Worm (Caenorhabditis elegans) whole organism, young adult: Measurements from ENCODE around the gene ced-6.

Source experiments
- F23B12.7 ChIP-seq: sonication (generic microtip); optimal IDR thresholded peaks from 2 replicates; lab custom pipeline; 2017; ENCODE audit warnings: missing genetic modification characterization, mild to moderate bottlenecking, missing compliant biosample characterization, antibody characterized with exemption, moderate library complexity; ENCODE audit not compliant: insufficient read depth
- F33H1.4 ChIP-seq: fragments of 200-800 bp; sonication (Bioruptor generic); IDR thresholded peaks from 2 replicates; pipeline ENCODE4 v1.3.6; 2022; ENCODE audit warnings: missing genetic modification reagents, missing genetic modification characterization, missing compliant biosample characterization
- F37B4.10 ChIP-seq: fragments of 200-800 bp; sonication (Bioruptor generic); IDR thresholded peaks from 2 replicates; pipeline ENCODE4 v1.3.6; 2022; ENCODE audit warnings: missing genetic modification characterization, missing compliant biosample characterization
- F39B2.1 ChIP-seq: fragments of 200-800 bp; sonication (Bioruptor generic); IDR thresholded peaks from 2 replicates; pipeline ENCODE4 v1.3.6; 2022; ENCODE audit warnings: missing genetic modification reagents, missing genetic modification characterization, missing compliant biosample characterization
- F57C9.4 ChIP-seq: sonication (generic microtip); optimal IDR thresholded peaks from 2 replicates; lab custom pipeline; 2017; ENCODE audit warnings: mild to moderate bottlenecking, missing genetic modification characterization, missing compliant biosample characterization
- K11D2.4 ChIP-seq: fragments of 200-800 bp; sonication (Bioruptor generic); IDR thresholded peaks from 2 replicates; pipeline ENCODE4 v1.3.6; 2022; ENCODE audit warnings: missing genetic modification reagents, missing genetic modification characterization, missing compliant biosample characterization
- Y53F4B.3 ChIP-seq: fragments of 200-800 bp; sonication (Bioruptor generic); IDR thresholded peaks from 2 replicates; pipeline ENCODE4 v1.3.6; 2022; ENCODE audit warnings: missing genetic modification reagents, missing genetic modification characterization, missing compliant biosample characterization
- ZK185.1 ChIP-seq: sonication (generic microtip); optimal IDR thresholded peaks from 2 replicates; lab custom pipeline; 2016; ENCODE audit warnings: mild to moderate bottlenecking, missing genetic modification characterization, missing compliant biosample characterization; ENCODE audit not compliant: poor library complexity, severe bottlenecking
- ama-1 ChIP-seq, 3 experiments: fragments of 150-350 bp in 1 of 3; sonication (generic microtip) in 2 of 3; optimal IDR thresholded peaks; 2 replicates each; lab custom pipeline; 2014 to 2018; ENCODE audit warnings: missing biosample characterization in 2 of 3, missing genetic modification characterization in 2 of 3, missing genetic modification reagents in 2 of 3
- atf-7 ChIP-seq: sonication (generic microtip); optimal IDR thresholded peaks from 2 replicates; lab custom pipeline; 2017; ENCODE audit warnings: mild to moderate bottlenecking, missing genetic modification characterization, missing compliant biosample characterization
- athp-1 ChIP-seq: sonication (generic microtip); optimal IDR thresholded peaks from 2 replicates; lab custom pipeline; 2017; ENCODE audit warnings: mild to moderate bottlenecking, missing genetic modification characterization, missing compliant biosample characterization
- attf-3 ChIP-seq: fragments of 200-800 bp; sonication (Bioruptor generic); conservative IDR thresholded peaks from 2 replicates; pipeline ENCODE4 v1.3.6; 2022; ENCODE audit warnings: missing genetic modification reagents, missing genetic modification characterization, missing compliant biosample characterization
- ccch-3 ChIP-seq: fragments of 200-800 bp; sonication (Bioruptor generic); optimal IDR thresholded peaks from 2 replicates; lab custom pipeline; 2018; ENCODE audit warnings: mild to moderate bottlenecking, missing genetic modification characterization, missing compliant biosample characterization
- cebp-1 ChIP-seq, 2 experiments: fragments of 200-800 bp in 1 of 2; sonication (Bioruptor generic) in 1 of 2; sonication (generic microtip) in 1 of 2; IDR thresholded peaks in 1 of 2; optimal IDR thresholded peaks in 1 of 2; 2 replicates each; pipeline versions ENCODE4 v1.3.6 to Lab custom; 2017 to 2022; ENCODE audit warnings: missing compliant biosample characterization in 2 of 2, missing genetic modification characterization in 2 of 2, mild to moderate bottlenecking in 1 of 2, missing genetic modification reagents in 1 of 2, moderate library complexity in 1 of 2
- cebp-2 ChIP-seq: fragments of 200-800 bp; sonication (Bioruptor generic); IDR thresholded peaks from 2 replicates; pipeline ENCODE4 v1.3.6; 2022; ENCODE audit warnings: missing genetic modification characterization, missing compliant biosample characterization
- ceh-79 ChIP-seq: sonication (generic microtip); optimal IDR thresholded peaks from 2 replicates; lab custom pipeline; 2017; ENCODE audit warnings: mild to moderate bottlenecking, missing genetic modification characterization, missing compliant biosample characterization
- chd-7 ChIP-seq: sonication (generic microtip); optimal IDR thresholded peaks from 2 replicates; lab custom pipeline; 2016; ENCODE audit warnings: mild to moderate bottlenecking, missing genetic modification characterization, moderate library complexity, missing compliant biosample characterization
- dpff-1 ChIP-seq: sonication (generic microtip); optimal IDR thresholded peaks from 2 replicates; lab custom pipeline; 2017; ENCODE audit warnings: mild to moderate bottlenecking, missing genetic modification characterization, missing compliant biosample characterization
- egl-18 ChIP-seq: fragments of 200-800 bp; sonication (Bioruptor generic); IDR thresholded peaks from 2 replicates; pipeline ENCODE4 v1.3.6; 2022; ENCODE audit warnings: missing genetic modification reagents, missing genetic modification characterization, missing compliant biosample characterization
- egl-44 ChIP-seq: fragments of 200-800 bp; sonication (Bioruptor generic); IDR thresholded peaks from 2 replicates; pipeline ENCODE4 v1.3.6; 2022; ENCODE audit warnings: missing genetic modification reagents, missing genetic modification characterization, missing compliant biosample characterization
- ekl-4 ChIP-seq: fragments of 200-800 bp; sonication (Bioruptor generic); IDR thresholded peaks from 2 replicates; pipeline ENCODE4 v1.3.6; 2022; ENCODE audit warnings: missing genetic modification reagents, missing genetic modification characterization, missing compliant biosample characterization
- ets-4 ChIP-seq: fragments of 200-800 bp; sonication (Bioruptor generic); optimal IDR thresholded peaks from 2 replicates; lab custom pipeline; 2018; ENCODE audit warnings: mild to moderate bottlenecking, missing genetic modification characterization, missing compliant biosample characterization
- fkh-3 ChIP-seq: sonication (generic microtip); optimal IDR thresholded peaks from 2 replicates; lab custom pipeline; 2016; ENCODE audit warnings: mild to moderate bottlenecking, missing genetic modification characterization, missing compliant biosample characterization
- hlh-12 ChIP-seq: sonication (generic microtip); optimal IDR thresholded peaks from 2 replicates; lab custom pipeline; 2016; ENCODE audit warnings: missing genetic modification characterization, missing compliant biosample characterization
- hmg-20 ChIP-seq: fragments of 200-800 bp; sonication (Bioruptor generic); IDR thresholded peaks from 2 replicates; pipeline ENCODE4 v1.3.6; 2022; ENCODE audit warnings: missing genetic modification reagents, missing genetic modification characterization, missing compliant biosample characterization
- hsf-1 ChIP-seq: fragments of 200-800 bp; sonication (Bioruptor generic); IDR thresholded peaks from 2 replicates; pipeline ENCODE4 v1.3.6; 2022; ENCODE audit warnings: missing genetic modification reagents, missing genetic modification characterization, missing compliant biosample characterization
- lag-1 ChIP-seq: fragments of 200-800 bp; sonication (Bioruptor generic); IDR thresholded peaks from 2 replicates; pipeline ENCODE4 v1.3.6; 2022; ENCODE audit warnings: missing genetic modification reagents, missing genetic modification characterization, missing compliant biosample characterization
- lin-40 ChIP-seq: sonication (generic microtip); optimal IDR thresholded peaks from 2 replicates; lab custom pipeline; 2016; ENCODE audit warnings: missing genetic modification characterization, mild to moderate bottlenecking, missing compliant biosample characterization, missing genotype, missing genetic modification reagents
- lin-54 ChIP-seq: fragments of 200-800 bp; sonication (Bioruptor generic); optimal IDR thresholded peaks from 2 replicates; lab custom pipeline; 2018; ENCODE audit warnings: mild to moderate bottlenecking, missing genetic modification characterization, missing compliant biosample characterization
- madf-10 ChIP-seq: sonication (generic microtip); optimal IDR thresholded peaks from 2 replicates; lab custom pipeline; 2016; ENCODE audit warnings: mild to moderate bottlenecking, missing genetic modification characterization, missing compliant biosample characterization
- madf-3 ChIP-seq: fragments of 200-800 bp; sonication (Bioruptor generic); IDR thresholded peaks from 2 replicates; pipeline ENCODE4 v1.3.6; 2022; ENCODE audit warnings: missing genetic modification reagents, missing genetic modification characterization, missing compliant biosample characterization
- madf-6 ChIP-seq: fragments of 200-800 bp; sonication (Bioruptor generic); IDR thresholded peaks from 2 replicates; pipeline ENCODE4 v1.3.6; 2022; ENCODE audit warnings: missing genetic modification reagents, missing genetic modification characterization, missing compliant biosample characterization
- mcd-1 ChIP-seq: fragments of 200-800 bp; sonication (Bioruptor generic); IDR thresholded peaks from 2 replicates; pipeline ENCODE4 v1.3.6; 2022; ENCODE audit warnings: missing genetic modification reagents, missing genetic modification characterization, missing compliant biosample characterization
- mxl-1 ChIP-seq: sonication (generic microtip); optimal IDR thresholded peaks from 2 replicates; lab custom pipeline; 2016; ENCODE audit warnings: missing genetic modification characterization, missing compliant biosample characterization
- nhr-120 ChIP-seq: fragments of 200-800 bp; sonication (Bioruptor generic); IDR thresholded peaks from 2 replicates; pipeline ENCODE4 v1.3.6; 2022; ENCODE audit warnings: missing genetic modification characterization, missing compliant biosample characterization
- nhr-179 ChIP-seq: sonication (generic microtip); optimal IDR thresholded peaks from 2 replicates; lab custom pipeline; 2016; ENCODE audit warnings: mild to moderate bottlenecking, missing genetic modification characterization, missing compliant biosample characterization
- nhr-27 ChIP-seq: fragments of 200-800 bp; sonication (Bioruptor generic); optimal IDR thresholded peaks from 2 replicates; lab custom pipeline; 2018; ENCODE audit warnings: mild to moderate bottlenecking, missing genetic modification characterization, moderate library complexity, missing compliant biosample characterization
- nhr-90 ChIP-seq: sonication (generic microtip); optimal IDR thresholded peaks from 2 replicates; lab custom pipeline; 2016; ENCODE audit warnings: missing genotype, mild to moderate bottlenecking, missing genetic modification characterization, missing compliant biosample characterization
- rcor-1 ChIP-seq: fragments of 200-800 bp; sonication (Bioruptor generic); IDR thresholded peaks from 2 replicates; pipeline ENCODE4 v1.3.6; 2022; ENCODE audit warnings: missing genetic modification reagents, missing genetic modification characterization, missing compliant biosample characterization
- sdz-38 ChIP-seq: sonication (generic microtip); optimal IDR thresholded peaks from 2 replicates; lab custom pipeline; 2016; ENCODE audit warnings: missing genotype, missing genetic modification characterization, missing compliant biosample characterization
- snpc-1.3 ChIP-seq: sonication (generic microtip); optimal IDR thresholded peaks from 2 replicates; lab custom pipeline; 2017; ENCODE audit warnings: missing genetic modification characterization, mild to moderate bottlenecking, missing compliant biosample characterization, antibody characterized with exemption, moderate library complexity, missing genotype, missing genetic modification reagents; ENCODE audit not compliant: insufficient read depth
- somi-1 ChIP-seq: fragments of 200-800 bp; sonication (Bioruptor generic); optimal IDR thresholded peaks from 2 replicates; lab custom pipeline; 2018; ENCODE audit warnings: mild to moderate bottlenecking, missing genetic modification characterization, missing compliant biosample characterization
- sptf-2 ChIP-seq: fragments of 200-800 bp; sonication (Bioruptor generic); optimal IDR thresholded peaks from 2 replicates; lab custom pipeline; 2018; ENCODE audit warnings: mild to moderate bottlenecking, missing genetic modification characterization, missing compliant biosample characterization
- tlf-1 ChIP-seq: fragments of 200-800 bp; sonication (Bioruptor generic); optimal IDR thresholded peaks from 2 replicates; lab custom pipeline; 2018; ENCODE audit warnings: mild to moderate bottlenecking, missing genetic modification characterization, missing compliant biosample characterization
- zim-3 ChIP-seq: sonication (generic microtip); optimal IDR thresholded peaks from 2 replicates; lab custom pipeline; 2017; ENCODE audit warnings: mild to moderate bottlenecking, missing genetic modification characterization, moderate library complexity, missing compliant biosample characterization
- ztf-18 ChIP-seq: sonication (generic microtip); optimal IDR thresholded peaks from 2 replicates; lab custom pipeline; 2016; ENCODE audit warnings: missing genotype, mild to moderate bottlenecking, missing genetic modification characterization, missing compliant biosample characterization
- ztf-28 ChIP-seq: fragments of 200-800 bp; sonication (Bioruptor generic); IDR thresholded peaks from 2 replicates; pipeline ENCODE4 v1.3.6; 2022; ENCODE audit warnings: missing genetic modification reagents, missing genetic modification characterization, missing compliant biosample characterization
- ztf-6 ChIP-seq: fragments of 200-800 bp; sonication (Bioruptor generic); IDR thresholded peaks from 2 replicates; pipeline ENCODE4 v1.3.6; 2022; ENCODE audit warnings: missing genetic modification reagents, missing genetic modification characterization, missing compliant biosample characterization

Gene ced-6

DNA sequence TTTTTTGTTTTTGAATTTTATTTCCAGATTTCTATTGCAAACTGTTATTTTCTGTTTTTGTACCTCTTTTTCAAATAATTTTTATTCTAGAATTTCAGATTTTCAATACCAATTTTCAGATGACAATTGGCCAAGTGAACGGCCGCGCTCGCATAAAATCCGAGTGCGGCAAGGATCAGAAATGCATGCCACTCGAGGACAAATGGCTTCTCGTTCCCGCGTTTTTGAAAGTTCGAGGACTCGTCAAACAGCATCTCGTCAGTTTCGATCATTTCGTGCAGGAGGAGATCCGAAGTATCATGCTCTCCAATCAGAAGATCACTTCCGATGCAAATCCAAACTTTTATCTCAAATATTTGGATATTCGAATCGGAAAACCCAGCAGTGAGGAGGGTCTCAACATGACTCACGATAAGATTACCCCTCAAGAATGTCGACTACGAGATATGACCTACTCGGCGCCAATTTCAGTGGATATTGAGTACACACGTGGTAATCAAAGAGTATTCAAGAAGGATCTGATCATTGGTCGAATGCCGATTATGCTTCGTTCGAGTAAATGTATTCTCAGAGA, 38.2 kb upstream of the ced-6 start, which contains the start of gene rpc-2 (continued):
- TF ChIP-seq tlf-1 (GFP tag; lab: Kevin White, UChicago), result peak; percentile 25
- no peak for TF ChIP-seq F23B12.7 (tag; lab: Kevin White, UChicago)
- TF ChIP-seq F57C9.4, result no peak
- peak; percentile 72 for TF ChIP-seq hsf-1
- TF ChIP-seq madf-6, result peak; percentile 48; the same call in 1 of the 2 replicates
- TF ChIP-seq lin-40, result no peak
- TF ChIP-seq attf-3 (GFP tag; lab: Robert Waterston, UW), result no peak
- peak; percentile 70 for TF ChIP-seq athp-1 (tag; lab: Kevin White, UChicago)
- TF ChIP-seq atf-7 (tag; lab: Kevin White, UChicago), result peak; percentile 44
- TF ChIP-seq nhr-27 (tag; lab: Kevin White, UChicago), result peak; percentile 1
- TF ChIP-seq hlh-12 (tag; lab: Kevin White, UChicago), result no peak
- no peak for TF ChIP-seq F33H1.4 (GFP tag; lab: Robert Waterston, UW)
- no peak for TF ChIP-seq ztf-6 (GFP tag; lab: Robert Waterston, UW)
- TF ChIP-seq snpc-1.3 (tag; lab: Kevin White, UChicago), result no peak
- no peak for TF ChIP-seq rcor-1
- 0 out of 2 replicates have a peak, but pooled peaks have one; percentile 51 for TF ChIP-seq hmg-20
- no peak for TF ChIP-seq F37B4.10 (GFP tag; lab: Robert Waterston, UW)
- no peak for TF ChIP-seq mxl-1 (tag; lab: Kevin White, UChicago)
- no peak for TF ChIP-seq ccch-3 (GFP tag; lab: Kevin White, UChicago)
- TF ChIP-seq fkh-3 (tag; lab: Kevin White, UChicago), result peak; percentile 32
- TF ChIP-seq madf-3 (GFP tag; lab: Robert Waterston, UW), result peak; percentile 47; the same call in 1 of the 2 replicates
- TF ChIP-seq nhr-179 (tag; lab: Kevin White, UChicago), result no peak
- no peak for TF ChIP-seq lin-54 (GFP tag; lab: Kevin White, UChicago)
- TF ChIP-seq sptf-2 (GFP tag; lab: Kevin White, UChicago), result no peak
- peak; percentile 85 for TF ChIP-seq chd-7 (tag; lab: Kevin White, UChicago)
- 0 out of 2 replicates have a peak, but pooled peaks have one; percentile 34 for TF ChIP-seq cebp-2 (GFP tag; lab: Robert Waterston, UW)
- TF ChIP-seq ztf-28 (GFP tag; lab: Robert Waterston, UW), result no peak
- no peak for TF ChIP-seq cebp-1 (GFP tag; IDR thresholded peaks at IDR 0.05; lab: Robert Waterston, UW)
- peak; percentile 55 for TF ChIP-seq cebp-1 (tag; optimal IDR thresholded peaks at IDR 0.05; lab: Kevin White, UChicago)
- no peak for TF ChIP-seq sdz-38 (tag; lab: Kevin White, UChicago)
- TF ChIP-seq nhr-90 (tag; lab: Kevin White, UChicago), result peak; percentile 59
- TF ChIP-seq K11D2.4 (GFP tag; lab: Robert Waterston, UW), result no peak
- TF ChIP-seq ekl-4 (GFP tag; lab: Robert Waterston, UW), result peak; percentile 51
- 0 out of 2 replicates have a peak, but pooled peaks have one; percentile 57 for TF ChIP-seq egl-44
- TF ChIP-seq somi-1 (GFP tag; lab: Kevin White, UChicago), result no peak
- TF ChIP-seq nhr-120, result no peak
- TF ChIP-seq zim-3 (tag; lab: Kevin White, UChicago), result no peak
- no peak for TF ChIP-seq ceh-79
- no peak for TF ChIP-seq ztf-18 (tag; lab: Kevin White, UChicago)
- TF ChIP-seq mcd-1 (GFP tag; lab: Robert Waterston, UW), result no peak
- no peak for TF ChIP-seq lag-1 (GFP tag; lab: Robert Waterston, UW)
- no peak for TF ChIP-seq ZK185.1 (tag; lab: Kevin White, UChicago)
- no peak for TF ChIP-seq egl-18
- TF ChIP-seq Y53F4B.3 (GFP tag; lab: Robert Waterston, UW), result no peak
- no peak for TF ChIP-seq F39B2.1 (GFP tag; lab: Robert Waterston, UW)
- no peak for TF ChIP-seq ets-4
- TF ChIP-seq ama-1 (optimal IDR thresholded peaks at IDR 0.05; lab: Kevin White, UChicago), result peak; percentile 52
- no peak for TF ChIP-seq ama-1 (GFP tag; optimal IDR thresholded peaks at IDR 0.05; lab: Kevin White, UChicago)
- peak; percentile 26 for TF ChIP-seq madf-10 (tag; lab: Kevin White, UChicago)
- TF ChIP-seq dpff-1, result peak; percentile 74
